Worm (Caenorhabditis elegans) whole organism, midembryonic: Measurements from ENCODE around the gene Y49E10.29.

Experiments used
- cog-1 ChIP-seq: sonication (generic microtip); optimal IDR thresholded peaks from 2 replicates; lab custom pipeline; 2016; ENCODE audit warnings: missing genetic modification characterization, missing compliant biosample characterization
- flt-1 ChIP-seq: fragments of 200-800 bp; sonication (Bioruptor generic); IDR thresholded peaks from 2 replicates; pipeline ENCODE4 v1.3.6; 2022; ENCODE audit warnings: missing genetic modification characterization, missing compliant biosample characterization
- med-1 ChIP-seq: sonication (generic microtip); optimal IDR thresholded peaks from 2 replicates; lab custom pipeline; 2017; ENCODE audit warnings: missing genetic modification characterization, mild to moderate bottlenecking, missing compliant biosample characterization, antibody characterized with exemption, missing genetic modification reagents; ENCODE audit not compliant: insufficient read depth
- tab-1 ChIP-seq: fragments of 200-800 bp; sonication (Bioruptor generic); IDR thresholded peaks from 2 replicates; pipeline ENCODE4 v1.3.6; 2022; ENCODE audit warnings: missing genetic modification characterization, missing compliant biosample characterization
- ztf-29 ChIP-seq: fragments of 200-800 bp; sonication (Bioruptor generic); IDR thresholded peaks from 2 replicates; pipeline ENCODE4 v1.3.6; 2022; ENCODE audit warnings: missing genetic modification reagents, missing genetic modification characterization, missing compliant biosample characterization

DNA sequence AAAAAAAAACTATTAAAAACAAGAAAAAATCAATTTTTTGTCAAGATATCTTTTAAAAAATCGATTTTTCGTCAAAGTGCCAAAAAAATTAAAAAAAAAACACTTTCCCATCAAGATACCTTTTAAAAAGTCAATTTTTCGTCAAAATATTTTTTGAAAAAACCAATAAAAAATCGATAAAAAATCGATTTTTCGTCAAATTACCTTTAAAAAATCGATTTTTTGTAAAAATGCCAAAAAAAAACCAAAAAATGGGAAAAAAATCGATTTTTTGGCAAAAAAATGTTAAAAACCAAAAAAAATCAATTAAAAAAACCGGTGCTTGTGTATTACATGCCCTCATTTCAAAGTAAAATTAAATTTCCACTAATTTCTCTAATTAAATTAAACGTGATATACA lies 48.7 kb downstream of the Y49E10.29 start:
- TF ChIP-seq tab-1 (GFP tag; lab: Robert Waterston, UW) (no peak), flt-1 (GFP tag; lab: Robert Waterston, UW) (no peak), med-1 (GFP tag; lab: Kevin White, UChicago) (no peak), cog-1 (tag; lab: Kevin White, UChicago) (no peak), ztf-29 (no peak)
